Worm (Caenorhabditis elegans) whole organism, L4 larva: ENCODE data around the gene W03C9.2.

ENCODE experiments used
- dve-1 ChIP-seq: sonication (generic microtip); optimal IDR thresholded peaks from 2 replicates; lab custom pipeline; 2017; ENCODE audit warnings: antibody characterized with exemption, mild to moderate bottlenecking, missing genetic modification characterization, missing compliant biosample characterization; ENCODE audit not compliant: insufficient read depth
- jun-1 ChIP-seq: fragments of 150-350 bp; optimal IDR thresholded peaks from 2 replicates; lab custom pipeline; 2014; ENCODE audit warnings: missing biosample characterization, missing genetic modification reagents, missing genetic modification characterization
- mep-1 ChIP-seq: fragments of 150-350 bp; sonication (generic microtip); optimal IDR thresholded peaks from 3 replicates; lab custom pipeline; 2014; ENCODE audit warnings: missing biosample characterization, missing genetic modification characterization
- nhr-11 ChIP-seq: fragments of 150-350 bp; optimal IDR thresholded peaks from 2 replicates; lab custom pipeline; 2014; ENCODE audit warnings: missing biosample characterization, missing genetic modification characterization
- nhr-28 ChIP-seq: fragments of 150-350 bp; optimal IDR thresholded peaks from 2 replicates; lab custom pipeline; 2014; ENCODE audit warnings: missing biosample characterization, missing genetic modification characterization
- ztf-7 ChIP-seq: fragments of 150-350 bp; optimal IDR thresholded peaks from 2 replicates; lab custom pipeline; 2014; ENCODE audit warnings: missing biosample characterization, missing genetic modification characterization

DNA sequence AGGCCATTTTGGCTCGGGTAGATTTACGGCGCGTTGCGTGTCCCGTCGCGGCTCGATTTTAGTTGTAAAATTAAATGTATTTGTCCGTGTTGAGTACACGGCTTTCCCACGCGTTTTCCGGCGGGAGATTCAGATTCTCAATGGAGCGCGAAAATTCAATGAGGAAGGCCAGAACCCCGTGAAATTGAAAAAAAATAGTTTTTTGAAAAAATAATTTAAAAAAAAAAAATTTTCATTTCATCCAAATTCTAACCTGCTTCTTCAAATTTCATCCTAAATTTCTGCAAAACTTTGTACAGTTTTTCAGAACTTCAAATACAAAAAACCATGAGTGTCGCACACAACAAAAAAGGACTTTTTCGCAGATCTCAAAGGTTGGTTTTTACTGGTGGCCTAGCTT, 46.6 kb downstream of the W03C9.2 start, which contains the start of gene glb-29:
- TF ChIP-seq jun-1 (no peak), ztf-7 (tag; lab: Kevin White, UChicago) (no peak), nhr-11 (tag; lab: Kevin White, UChicago) (no peak), nhr-28 (tag; lab: Kevin White, UChicago) (no peak), dve-1 (tag; lab: Kevin White, UChicago) (no peak), mep-1 (tag; lab: Kevin White, UChicago) (no peak)
